Worm (Caenorhabditis elegans) whole organism, L4 larva: ENCODE measurements around the gene cyp-25A3.

Experiments
- R02D3.7 ChIP-seq: fragments of 150-350 bp; sonication (generic microtip); optimal IDR thresholded peaks from 3 replicates; lab custom pipeline; 2014; ENCODE audit warnings: missing biosample characterization, missing genetic modification characterization
- T26A8.4 ChIP-seq: fragments of 200-800 bp; sonication (Bioruptor generic); IDR thresholded peaks from 2 replicates; pipeline ENCODE4 v1.3.6; 2022; ENCODE audit warnings: missing genetic modification characterization, missing compliant biosample characterization
- Y5F2A.4 ChIP-seq: fragments of 200-800 bp; sonication (Bioruptor generic); optimal IDR thresholded peaks from 2 replicates; lab custom pipeline; 2018; ENCODE audit warnings: mild to moderate bottlenecking, missing genetic modification characterization, missing compliant biosample characterization
- ama-1 ChIP-seq: fragments of 150-350 bp; optimal IDR thresholded peaks from 2 replicates; lab custom pipeline; 2014; ENCODE audit warnings: inconsistent platforms, mixed read lengths
- arid-1 ChIP-seq: fragments of 200-800 bp; sonication (Bioruptor generic); conservative IDR thresholded peaks from 2 replicates; pipeline ENCODE4 v1.3.6; 2022; ENCODE audit warnings: missing genetic modification reagents, missing genetic modification characterization, missing compliant biosample characterization
- ceh-20 ChIP-seq: fragments of 200-800 bp; sonication (Bioruptor generic); IDR thresholded peaks from 2 replicates; pipeline ENCODE4 v1.3.6; 2022; ENCODE audit warnings: missing genetic modification reagents, missing genetic modification characterization, missing compliant biosample characterization
- ceh-32 ChIP-seq: sonication (generic microtip); optimal IDR thresholded peaks from 2 replicates; lab custom pipeline; 2016; ENCODE audit warnings: mild to moderate bottlenecking, missing genetic modification characterization, missing compliant biosample characterization; ENCODE audit not compliant: poor library complexity
- ces-1 ChIP-seq: fragments of 150-350 bp; sonication (generic microtip); optimal IDR thresholded peaks from 4 replicates; lab custom pipeline; 2014; ENCODE audit warnings: missing biosample characterization, missing genetic modification reagents, missing genetic modification characterization
- cey-2 ChIP-seq: sonication (generic microtip); optimal IDR thresholded peaks from 3 replicates; lab custom pipeline; 2017; ENCODE audit warnings: missing genetic modification characterization, mild to moderate bottlenecking, missing compliant biosample characterization, antibody characterized with exemption, borderline replicate concordance; ENCODE audit not compliant: insufficient read depth
- daf-16 ChIP-seq, 3 experiments: sonication (generic microtip); optimal IDR thresholded peaks; 2 replicates each; lab custom pipeline; 2016 to 2017; ENCODE audit warnings: missing genetic modification characterization in 3 of 3, missing genetic modification reagents in 3 of 3, mild to moderate bottlenecking in 2 of 3, missing compliant biosample characterization in 2 of 3, missing biosample characterization in 1 of 3, moderate library complexity in 1 of 3
- dmd-9 ChIP-seq: fragments of 200-800 bp; sonication (Bioruptor generic); IDR thresholded peaks from 2 replicates; pipeline ENCODE4 v1.3.6; 2022; ENCODE audit warnings: missing genetic modification reagents, missing genetic modification characterization, missing compliant biosample characterization
- dpl-1 ChIP-seq: fragments of 150-350 bp; optimal IDR thresholded peaks from 2 replicates; lab custom pipeline; 2014; ENCODE audit warnings: missing biosample characterization, missing genetic modification reagents, missing genetic modification characterization
- duxl-1 ChIP-seq: sonication (generic microtip); optimal IDR thresholded peaks from 2 replicates; lab custom pipeline; 2016; ENCODE audit warnings: mild to moderate bottlenecking, missing genetic modification characterization, moderate library complexity, missing compliant biosample characterization; ENCODE audit not compliant: poor library complexity
- dve-1 ChIP-seq: sonication (generic microtip); optimal IDR thresholded peaks from 2 replicates; lab custom pipeline; 2017; ENCODE audit warnings: antibody characterized with exemption, mild to moderate bottlenecking, missing genetic modification characterization, missing compliant biosample characterization; ENCODE audit not compliant: insufficient read depth
- egl-27 ChIP-seq: sonication (generic microtip); optimal IDR thresholded peaks from 3 replicates; lab custom pipeline; 2017; ENCODE audit warnings: missing biosample characterization, missing genetic modification reagents, missing genetic modification characterization
- egl-43 ChIP-seq: fragments of 200-800 bp; sonication (Bioruptor generic); IDR thresholded peaks from 2 replicates; pipeline ENCODE4 v1.3.6; 2022; ENCODE audit warnings: missing genetic modification reagents, missing genetic modification characterization, missing compliant biosample characterization
- hif-1 ChIP-seq, 2 experiments: sonication (generic microtip); optimal IDR thresholded peaks; 2 replicates each; lab custom pipeline; 2016 to 2017; ENCODE audit warnings: missing compliant biosample characterization in 2 of 2, missing genetic modification characterization in 2 of 2, missing genetic modification reagents in 2 of 2, missing genotype in 2 of 2, mild to moderate bottlenecking in 1 of 2
- hlh-11 ChIP-seq: fragments of 200-800 bp; sonication (Bioruptor generic); optimal IDR thresholded peaks from 2 replicates; lab custom pipeline; 2018; ENCODE audit warnings: mild to moderate bottlenecking, missing genetic modification characterization, missing compliant biosample characterization
- hlh-30 ChIP-seq: sonication (generic microtip); optimal IDR thresholded peaks from 2 replicates; lab custom pipeline; 2017; ENCODE audit warnings: antibody characterized with exemption, mild to moderate bottlenecking, missing genetic modification characterization, missing compliant biosample characterization; ENCODE audit not compliant: insufficient read depth
- hmg-1.1 ChIP-seq: fragments of 200-800 bp; sonication (Bioruptor generic); IDR thresholded peaks from 2 replicates; pipeline ENCODE4 v1.3.6; 2022; ENCODE audit warnings: missing genetic modification reagents, missing genetic modification characterization, missing compliant biosample characterization
- lsy-2 ChIP-seq, 2 experiments: fragments of 150-350 bp in 1 of 2; sonication (generic microtip) in 1 of 2; optimal IDR thresholded peaks; 2 replicates each; lab custom pipeline; 2014 to 2017; ENCODE audit warnings: missing biosample characterization in 2 of 2, missing genetic modification characterization in 2 of 2
- madf-9 ChIP-seq: fragments of 200-800 bp; sonication (Bioruptor generic); conservative IDR thresholded peaks from 2 replicates; pipeline ENCODE4 v1.3.6; 2022; ENCODE audit warnings: missing genetic modification reagents, missing genetic modification characterization, missing compliant biosample characterization
- mdl-1 ChIP-seq, 2 experiments: fragments of 150-350 bp in 1 of 2; sonication (generic microtip) in 1 of 2; optimal IDR thresholded peaks; 2 replicates each; lab custom pipeline; 2014 to 2017; ENCODE audit warnings: missing biosample characterization in 2 of 2, missing genetic modification characterization in 2 of 2
- mdt-29 ChIP-seq: fragments of 200-800 bp; sonication (Bioruptor generic); IDR thresholded peaks from 2 replicates; pipeline ENCODE4 v1.3.6; 2022; ENCODE audit warnings: missing genetic modification reagents, missing genetic modification characterization, missing compliant biosample characterization
- mep-1 ChIP-seq: fragments of 150-350 bp; sonication (generic microtip); optimal IDR thresholded peaks from 3 replicates; lab custom pipeline; 2014; ENCODE audit warnings: missing biosample characterization, missing genetic modification characterization
- mes-2 ChIP-seq: sonication (generic microtip); optimal IDR thresholded peaks from 2 replicates; lab custom pipeline; 2016; ENCODE audit warnings: missing genotype, mild to moderate bottlenecking, missing genetic modification characterization, missing compliant biosample characterization; ENCODE audit not compliant: poor library complexity, severe bottlenecking
- mxl-2 ChIP-seq: fragments of 200-800 bp; sonication (Bioruptor generic); conservative IDR thresholded peaks from 2 replicates; pipeline ENCODE4 v1.3.6; 2022; ENCODE audit warnings: missing genetic modification reagents, missing genetic modification characterization, missing compliant biosample characterization
- nhr-102 ChIP-seq: sonication (generic microtip); optimal IDR thresholded peaks from 2 replicates; lab custom pipeline; 2016; ENCODE audit warnings: mild to moderate bottlenecking, missing genetic modification characterization, moderate library complexity, missing compliant biosample characterization
- nhr-11 ChIP-seq: fragments of 150-350 bp; optimal IDR thresholded peaks from 2 replicates; lab custom pipeline; 2014; ENCODE audit warnings: missing biosample characterization, missing genetic modification characterization
- nhr-25 ChIP-seq: sonication (generic microtip); optimal IDR thresholded peaks from 2 replicates; lab custom pipeline; 2017; ENCODE audit warnings: missing genetic modification characterization, mild to moderate bottlenecking, missing compliant biosample characterization, antibody characterized with exemption, moderate library complexity, borderline replicate concordance; ENCODE audit not compliant: insufficient read depth
- nhr-41 ChIP-seq: fragments of 200-800 bp; sonication (Bioruptor generic); IDR thresholded peaks from 2 replicates; pipeline ENCODE4 v1.3.6; 2022; ENCODE audit warnings: missing genetic modification reagents, missing genetic modification characterization, missing compliant biosample characterization
- nhr-48 ChIP-seq: sonication (generic microtip); optimal IDR thresholded peaks from 2 replicates; lab custom pipeline; 2016; ENCODE audit warnings: mild to moderate bottlenecking, missing genetic modification characterization, missing compliant biosample characterization
- nhr-6 ChIP-seq: fragments of 150-350 bp; optimal IDR thresholded peaks from 2 replicates; lab custom pipeline; 2014; ENCODE audit warnings: missing biosample characterization, missing genetic modification characterization
- php-3 ChIP-seq: fragments of 200-800 bp; sonication (Bioruptor generic); IDR thresholded peaks from 2 replicates; pipeline ENCODE4 v1.3.6; 2022; ENCODE audit warnings: missing genetic modification reagents, missing genetic modification characterization, missing compliant biosample characterization
- pqm-1 ChIP-seq: sonication (generic microtip); optimal IDR thresholded peaks from 2 replicates; lab custom pipeline; 2017; ENCODE audit warnings: missing biosample characterization, missing genetic modification characterization
- rbr-2 ChIP-seq: sonication (generic microtip); optimal IDR thresholded peaks from 2 replicates; lab custom pipeline; 2016; ENCODE audit warnings: missing genotype, missing genetic modification characterization, missing compliant biosample characterization
- set-16 ChIP-seq: fragments of 200-800 bp; sonication (Bioruptor generic); IDR thresholded peaks from 2 replicates; pipeline ENCODE4 v1.3.6; 2022; ENCODE audit warnings: missing genetic modification reagents, missing genetic modification characterization, missing compliant biosample characterization
- tra-1 ChIP-seq: fragments of 200-800 bp; sonication (Bioruptor generic); IDR thresholded peaks from 2 replicates; pipeline ENCODE4 v1.3.6; 2022; ENCODE audit warnings: missing genetic modification reagents, missing genetic modification characterization, missing compliant biosample characterization
- unc-62 ChIP-seq, 3 experiments: fragments of 150-350 bp in 1 of 3; sonication (generic microtip); optimal IDR thresholded peaks in 2 of 3; peaks in 1 of 3; 1 replicate in 1 of 3; 2 replicates in 2 of 3; lab custom pipeline; 2014 to 2017; ENCODE audit warnings: missing biosample characterization in 3 of 3, missing genetic modification characterization in 3 of 3, missing genetic modification reagents in 3 of 3, missing genotype in 1 of 3
- vab-7 ChIP-seq: fragments of 200-800 bp; sonication (Bioruptor generic); IDR thresholded peaks from 2 replicates; pipeline ENCODE4 v1.3.6; 2022; ENCODE audit warnings: missing genetic modification reagents, missing genetic modification characterization, missing compliant biosample characterization
- zfp-3 ChIP-seq: fragments of 200-800 bp; sonication (Bioruptor generic); conservative IDR thresholded peaks from 2 replicates; pipeline ENCODE4 v1.3.6; 2022; ENCODE audit warnings: missing genetic modification reagents, missing genetic modification characterization, missing compliant biosample characterization
- ztf-7 ChIP-seq: fragments of 150-350 bp; optimal IDR thresholded peaks from 2 replicates; lab custom pipeline; 2014; ENCODE audit warnings: missing biosample characterization, missing genetic modification characterization

The cyp-25A3 gene

ce11 chrIII:3829105-3829504, 10.4 kb downstream of the cyp-25A3 start, which contains the start of gene cnnm-5:
Gene cnnm-5, minus strand, starts transcription at chrIII:3829205.
- TF ChIP-seq dmd-9 (GFP tag; lab: Robert Waterston, UW): no peak
- TF ChIP-seq vab-7 (GFP tag; lab: Robert Waterston, UW): no peak
- no peak for TF ChIP-seq mxl-2 (GFP tag; lab: Robert Waterston, UW)
- TF ChIP-seq, all 104 proteins: peak for 0

- TF ChIP-seq ama-1 (lab: Kevin White, UChicago) (no peak), mes-2 (tag; lab: Kevin White, UChicago) (peak; percentile 27), hlh-30 (tag; lab: Kevin White, UChicago) (peak; percentile 18), unc-62 (GFP tag; optimal IDR thresholded peaks at IDR 0.05 in 1 of 2; lab: Kevin White, UChicago) (peak in 1 of 2 experiments; percentile 27), unc-62 (tag; optimal IDR thresholded peaks at IDR 0.05; lab: Kevin White, UChicago) (no peak)
Measured at ce11 chrIII:3821969-3822453, 17.5 kb downstream of the cyp-25A3 start, which contains the start of gene amx-1. Gene amx-1, plus strand, starts transcription at chrIII:3822403.

ce11 chrIII:3820134-3820533, 19.4 kb downstream of the cyp-25A3 start:
- peak; percentile 46 for TF ChIP-seq nhr-48 (tag; lab: Kevin White, UChicago)
- TF ChIP-seq dpl-1: peak; percentile 46
- peak in 1 of 2 experiments; percentile 75 for TF ChIP-seq lsy-2 (tag; optimal IDR thresholded peaks at IDR 0.05; lab: Kevin White, UChicago)
- TF ChIP-seq pqm-1: peak; percentile 42
- no peak for TF ChIP-seq Y5F2A.4 (GFP tag; lab: Kevin White, UChicago)
- TF ChIP-seq nhr-102 (tag; lab: Kevin White, UChicago): peak; percentile 11
- TF ChIP-seq ces-1 (GFP tag; lab: Kevin White, UChicago): no peak
- TF ChIP-seq dve-1 (tag; lab: Kevin White, UChicago): peak; percentile 78
- peak; percentile 50 for TF ChIP-seq rbr-2 (tag; lab: Kevin White, UChicago)
- TF ChIP-seq zfp-3 (GFP tag; lab: Robert Waterston, UW): no peak
- TF ChIP-seq hlh-11 (tag; lab: Kevin White, UChicago): peak; percentile 91
- no peak for TF ChIP-seq mxl-2 (GFP tag; lab: Robert Waterston, UW)
- TF ChIP-seq nhr-41 (GFP tag; lab: Robert Waterston, UW): peak; percentile 50; the same call in 1 of the 2 replicates
- TF ChIP-seq mdl-1 (tag; optimal IDR thresholded peaks at IDR 0.05; lab: Kevin White, UChicago): peak; percentile 43 to 86
- TF ChIP-seq daf-16 (GFP tag; optimal IDR thresholded peaks at IDR 0.05; lab: Kevin White, UChicago): no peak
- peak; percentile 12 for TF ChIP-seq daf-16 (tag; optimal IDR thresholded peaks at IDR 0.05; lab: Kevin White, UChicago)
- TF ChIP-seq T26A8.4 (GFP tag; lab: Robert Waterston, UW): peak; percentile 67
- peak; percentile 86 for TF ChIP-seq hmg-1.1
- no peak for TF ChIP-seq cey-2 (tag; lab: Kevin White, UChicago)
- TF ChIP-seq nhr-25 (tag; lab: Kevin White, UChicago): peak; percentile 23
- TF ChIP-seq ceh-32 (tag; lab: Kevin White, UChicago): no peak
- peak; percentile 23 for TF ChIP-seq nhr-11 (tag; lab: Kevin White, UChicago)
- no peak for TF ChIP-seq duxl-1 (tag; lab: Kevin White, UChicago)
- peak; percentile 93 for TF ChIP-seq hlh-30 (tag; lab: Kevin White, UChicago)
- peak; percentile 77 for TF ChIP-seq mep-1 (tag; lab: Kevin White, UChicago)
- no peak for TF ChIP-seq madf-9 (GFP tag; lab: Robert Waterston, UW)
- 0 out of 2 replicates have a peak, but pooled peaks have one; percentile 10 for TF ChIP-seq ceh-20 (GFP tag; lab: Robert Waterston, UW)
- TF ChIP-seq ztf-7 (tag; lab: Kevin White, UChicago): peak; percentile 8
- no peak for TF ChIP-seq tra-1
- TF ChIP-seq arid-1 (GFP tag; lab: Robert Waterston, UW): 0 out of 2 replicates have a peak, but pooled peaks have one; percentile 32
- TF ChIP-seq hif-1 (tag; optimal IDR thresholded peaks at IDR 0.05; lab: Kevin White, UChicago): peak in 1 of 2 experiments; percentile 51
- TF ChIP-seq set-16 (GFP tag; lab: Robert Waterston, UW): peak; percentile 31; the same call in 1 of the 2 replicates
- TF ChIP-seq egl-43 (GFP tag; lab: Robert Waterston, UW): peak; percentile 78
- no peak for TF ChIP-seq egl-27 (tag; lab: Kevin White, UChicago)
- TF ChIP-seq mdt-29 (GFP tag; lab: Robert Waterston, UW): no peak
- TF ChIP-seq nhr-6 (tag; lab: Kevin White, UChicago): peak; percentile 69
- no peak for TF ChIP-seq R02D3.7 (tag; lab: Kevin White, UChicago)
- TF ChIP-seq php-3 (GFP tag; lab: Robert Waterston, UW): no peak
- TF ChIP-seq mes-2 (tag; lab: Kevin White, UChicago): peak; percentile 64
